Worm (Caenorhabditis elegans): ENCODE measurements around the gene D2023.1.

DNA sequence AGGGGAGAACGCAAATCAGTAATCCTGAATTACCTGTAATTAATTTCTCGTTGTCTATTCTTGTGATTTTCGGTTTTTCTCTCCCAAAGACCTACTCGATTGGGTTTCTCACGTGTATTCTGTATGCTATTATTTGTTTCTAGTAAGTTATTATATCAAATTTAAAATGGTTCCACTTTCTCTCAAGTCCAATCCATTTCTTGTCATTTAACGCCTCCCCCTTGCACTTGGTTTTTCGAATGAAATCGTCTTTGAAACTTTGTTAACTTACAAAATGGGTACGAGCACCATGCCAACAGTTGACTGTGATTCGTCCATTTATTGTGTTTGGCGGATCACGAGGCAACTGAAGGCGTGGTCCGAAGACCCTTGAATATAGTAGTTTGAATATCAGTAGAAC is 19.7 kb upstream of the D2023.1 start:
- no peak for TF ChIP-seq pqm-1 (tag; optimal IDR thresholded peaks at IDR 0.05)
- no peak for TF ChIP-seq unc-62 (GFP tag; optimal IDR thresholded peaks at IDR 0.05)
- no peak for TF ChIP-seq elt-2 (tag; optimal IDR thresholded peaks at IDR 0.05)
- no peak for TF ChIP-seq fkh-4 (tag; optimal IDR thresholded peaks at IDR 0.05; ENCODE audit: borderline replicate concordance)
- no peak for TF ChIP-seq sptf-1 (tag; optimal IDR thresholded peaks at IDR 0.05)
- TF ChIP-seq snpc-4 (tag; optimal IDR thresholded peaks at IDR 0.05): no peak

All from whole organism, L1 larva.